Fruit fly (Drosophila melanogaster): ENCODE data around the gene Deaf1.

The Deaf1 gene

DNA sequence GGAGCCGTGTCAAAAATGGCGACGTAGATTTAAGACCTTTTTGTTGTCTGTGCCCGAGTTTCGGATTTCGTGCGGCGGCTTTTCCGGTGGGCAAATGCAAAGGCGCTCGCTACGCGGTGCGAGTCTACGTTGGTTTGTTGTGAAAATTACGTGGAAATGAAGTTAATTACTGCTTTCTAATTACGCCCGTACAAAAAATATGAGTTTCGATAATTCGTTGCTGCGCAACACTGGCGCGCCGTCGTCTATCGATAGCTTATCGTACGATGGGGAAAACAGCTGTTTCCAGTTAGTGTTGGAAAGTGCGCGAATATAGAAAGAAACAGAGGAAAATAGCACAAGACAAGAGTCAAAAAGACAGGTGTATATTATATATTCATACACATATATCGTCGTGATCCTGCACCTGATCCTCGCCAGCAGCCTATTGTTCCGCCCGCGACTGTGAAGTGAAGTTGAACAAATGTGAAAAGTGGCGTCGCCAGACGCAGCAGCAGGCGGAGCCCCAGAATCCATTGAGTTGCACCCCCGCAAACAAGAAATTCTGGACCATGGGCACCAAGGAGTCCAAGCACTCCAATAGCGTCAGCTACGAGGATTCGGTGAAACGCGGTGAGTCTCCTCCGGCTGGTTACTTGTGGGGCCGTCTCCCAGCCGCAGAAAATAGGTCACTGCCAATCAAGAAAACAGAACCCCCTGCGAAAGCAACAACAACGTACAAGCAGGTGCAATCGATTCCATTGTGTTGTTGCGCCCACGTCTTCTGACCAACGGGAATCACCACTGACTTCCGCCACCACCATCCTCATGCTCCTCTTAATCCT is 53.1 kb downstream of the Deaf1 start, which contains the start of the genes Rab8 and Usp32 (continued):
- TF ChIP-seq Met (GFP tag; optimal IDR thresholded peaks at IDR 0.05) (peak; percentile 59), CG31627 (GFP tag; optimal IDR thresholded peaks at IDR 0.05) (peak; percentile 57), topi (GFP tag; optimal IDR thresholded peaks at IDR 0.05) (peak; percentile 50), salr (GFP tag; optimal IDR thresholded peaks at IDR 0.05) (peak; percentile 13 to 18), CG3919 (GFP tag; optimal IDR thresholded peaks at IDR 0.05) (no peak), Sox102F (GFP tag; optimal IDR thresholded peaks at IDR 0.05) (peak; percentile 71), achi (GFP tag; optimal IDR thresholded peaks at IDR 0.05) (no peak), Eip78C (GFP tag) (peak; percentile 87), CG1621 (tag; optimal IDR thresholded peaks at IDR 0.05) (peak; percentile 99), CG15336 (GFP tag; IDR thresholded peaks at IDR 0.05) (0 out of 2 replicates have a peak, but pooled peaks have one; percentile 20), Eip75B (GFP tag; optimal IDR thresholded peaks at IDR 0.05) (peak; percentile 47), CG34406 (GFP tag; optimal IDR thresholded peaks at IDR 0.05) (peak; percentile 11), Blimp-1 (GFP tag; optimal IDR thresholded peaks at IDR 0.05) (no peak), CG6792 (GFP tag; optimal IDR thresholded peaks at IDR 0.05) (peak; percentile 23)

DNA sequence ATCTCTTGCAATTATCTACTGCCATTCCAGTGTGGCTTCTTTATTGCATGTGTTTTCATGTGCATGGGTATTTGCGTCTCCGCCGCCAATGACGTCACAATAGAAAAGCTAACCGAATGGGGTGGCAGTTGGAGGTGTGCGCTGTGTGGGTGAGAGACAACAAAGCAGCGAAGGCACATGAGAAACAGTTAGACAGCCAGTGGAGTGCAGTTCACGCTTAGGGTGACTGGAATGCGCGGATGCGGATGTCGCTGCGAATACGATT is 53.6 kb downstream of the Deaf1 start:
- TF ChIP-seq salr (GFP tag; optimal IDR thresholded peaks at IDR 0.05) (no peak), CG8119 (GFP tag; IDR thresholded peaks at IDR 0.05) (no peak), Sox14 (GFP tag; optimal IDR thresholded peaks at IDR 0.05) (peak; percentile 58), CG34406 (GFP tag; optimal IDR thresholded peaks at IDR 0.05) (no peak), Hr4 (GFP tag; optimal IDR thresholded peaks at IDR 0.05) (no peak), Blimp-1 (GFP tag; optimal IDR thresholded peaks at IDR 0.05) (no peak), CG15336 (GFP tag; IDR thresholded peaks at IDR 0.05) (no peak), OdsH (GFP tag; optimal IDR thresholded peaks at IDR 0.05) (no peak), CG6854 (GFP tag; optimal IDR thresholded peaks at IDR 0.05) (no peak), Ets96B (tag; optimal IDR thresholded peaks at IDR 0.05) (no peak), CG3919 (GFP tag; optimal IDR thresholded peaks at IDR 0.05) (no peak), CG11294 (GFP tag; IDR thresholded peaks at IDR 0.05) (no peak), vri (GFP tag; optimal IDR thresholded peaks at IDR 0.05) (peak; percentile 1), fd59A (GFP tag; optimal IDR thresholded peaks at IDR 0.05) (no peak)

DNA sequence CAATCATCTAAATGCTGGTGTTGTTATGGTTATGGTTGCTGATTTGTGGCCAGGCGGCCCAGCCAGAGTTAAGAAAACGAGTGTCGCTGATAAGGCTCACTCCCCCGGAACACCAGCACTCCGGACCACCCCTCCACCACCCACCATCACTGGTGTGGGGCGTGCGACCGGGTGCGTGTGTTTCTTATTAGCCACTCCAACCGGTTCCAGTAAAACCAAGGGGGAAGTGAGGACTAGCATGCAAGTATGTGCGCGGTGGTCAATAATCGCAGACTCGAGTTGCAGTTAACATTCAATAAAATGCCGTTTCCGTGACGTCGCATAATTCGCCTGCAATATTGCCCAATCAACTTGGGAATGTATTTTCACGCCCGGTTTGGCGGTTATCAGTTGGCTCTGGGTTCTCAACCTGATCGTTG is 54.5 kb downstream of the Deaf1 start:
- TF ChIP-seq CG31627 (GFP tag; optimal IDR thresholded peaks at IDR 0.05) (no peak), CG11294 (GFP tag; IDR thresholded peaks at IDR 0.05) (no peak), spab (GFP tag; optimal IDR thresholded peaks at IDR 0.05) (no peak), esn (GFP tag; optimal IDR thresholded peaks at IDR 0.05) (no peak), CG6163 (GFP tag; IDR thresholded peaks at IDR 0.05) (0 out of 3 replicates have a peak, but pooled peaks have one; percentile 39), CG16779 (tag; optimal IDR thresholded peaks at IDR 0.05) (no peak), svp (GFP tag) (peak; percentile 95), CG9139 (GFP tag; optimal IDR thresholded peaks at IDR 0.05) (no peak), Gug (GFP tag; IDR thresholded peaks at IDR 0.05) (no peak), vri (GFP tag; optimal IDR thresholded peaks at IDR 0.05) (peak; percentile 79)

DNA sequence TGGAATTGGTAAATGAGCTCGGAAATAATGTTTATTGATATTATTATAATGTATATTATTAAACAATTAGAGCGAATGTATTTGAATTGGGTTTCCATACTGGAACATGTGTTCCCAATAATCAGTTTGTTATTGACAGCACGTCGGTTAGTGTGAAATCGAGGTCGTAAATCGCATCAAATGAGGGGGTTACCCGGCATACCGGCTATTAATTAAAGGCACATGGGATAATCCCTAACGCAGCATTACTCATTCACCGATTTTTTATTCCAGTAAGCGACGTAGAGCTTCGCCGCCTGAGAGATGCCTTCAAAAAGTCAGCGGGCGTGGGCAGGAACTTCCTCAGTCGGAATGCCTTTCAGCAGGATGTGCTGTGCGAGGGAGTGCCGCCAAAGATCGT is 55.5 kb downstream of the Deaf1 start:
- no peak for TF ChIP-seq achi (GFP tag; optimal IDR thresholded peaks at IDR 0.05)
- no peak for TF ChIP-seq dac (GFP tag; optimal IDR thresholded peaks at IDR 0.05)
- no peak for TF ChIP-seq salr (GFP tag; optimal IDR thresholded peaks at IDR 0.05)
- no peak for TF ChIP-seq CG9139 (GFP tag; optimal IDR thresholded peaks at IDR 0.05)
- no peak for TF ChIP-seq Blimp-1 (GFP tag; optimal IDR thresholded peaks at IDR 0.05)
- no peak for TF ChIP-seq spab (GFP tag; optimal IDR thresholded peaks at IDR 0.05)
- no peak for TF ChIP-seq CG1621 (tag; optimal IDR thresholded peaks at IDR 0.05)
- TF ChIP-seq CG11762 (GFP tag; optimal IDR thresholded peaks at IDR 0.05; ENCODE audit: insufficient read depth), result no peak
- TF ChIP-seq CG11902 (GFP tag; optimal IDR thresholded peaks at IDR 0.05), result no peak
- TF ChIP-seq CG3032 (tag; optimal IDR thresholded peaks at IDR 0.05), result no peak

Measured in whole organism, prepupa.